Fruit fly (Drosophila melanogaster): ENCODE measurements around the gene CG45012.

Gene CG45012

DNA sequence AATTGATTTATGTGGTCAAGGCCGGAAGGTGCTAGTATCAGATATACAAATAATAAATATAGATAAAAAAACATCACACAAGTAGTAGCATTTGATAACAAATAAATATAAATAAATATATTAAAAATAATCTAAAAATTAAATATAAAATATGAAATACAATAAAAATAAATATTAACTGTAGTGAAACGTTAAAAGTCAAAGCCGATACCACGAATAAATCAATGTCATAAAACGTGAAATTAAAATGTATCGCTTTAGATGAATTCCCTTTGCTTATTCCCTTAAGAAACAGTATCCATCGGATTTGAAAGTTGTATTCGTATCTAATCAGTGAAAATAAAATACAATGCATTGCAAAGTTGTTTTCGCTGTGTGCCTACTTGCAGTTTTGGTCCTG is at the start of gene CG45012:
Gene CG45012, plus strand, starts transcription at position 301 of the 400 bp plus-strand sequence.
- TF ChIP-seq Ets98B (GFP tag; IDR thresholded peaks at IDR 0.05) (no peak), CG34367 (tag; optimal IDR thresholded peaks at IDR 0.05) (no peak), CG10348 (GFP tag; IDR thresholded peaks at IDR 0.05) (no peak), gl (tag; optimal IDR thresholded peaks at IDR 0.05) (no peak), CG9948 (tag; optimal IDR thresholded peaks at IDR 0.05) (no peak), CG4496 (GFP tag; IDR thresholded peaks at IDR 0.05) (no peak), CG13204 (GFP tag; optimal IDR thresholded peaks at IDR 0.05) (no peak), CG8159 (tag; optimal IDR thresholded peaks at IDR 0.05) (no peak), Pif1A (GFP tag; optimal IDR thresholded peaks at IDR 0.05) (no peak), CG14655 (GFP tag; optimal IDR thresholded peaks at IDR 0.05) (no peak), CG32121 (GFP tag; IDR thresholded peaks at IDR 0.05) (no peak), Pif1B (GFP tag; optimal IDR thresholded peaks at IDR 0.05) (no peak), EcR (GFP tag; optimal IDR thresholded peaks at IDR 0.05) (no peak), CG17806 (tag; optimal IDR thresholded peaks at IDR 0.05) (no peak)

dm6 chr2L:11788034-11788433 is 46.4 kb upstream of the CG45012 start, which contains the start of gene CG14931:
Gene CG14931 (plus strand): TSS chr2L:11788334.
- TF ChIP-seq CG8301 (tag; optimal IDR thresholded peaks at IDR 0.05) (no peak), Pif1B (GFP tag; optimal IDR thresholded peaks at IDR 0.05) (no peak), CG32121 (GFP tag; IDR thresholded peaks at IDR 0.05) (no peak), rn (GFP tag; IDR thresholded peaks at IDR 0.05) (no peak), Ets98B (GFP tag; IDR thresholded peaks at IDR 0.05) (no peak), CG4496 (GFP tag; IDR thresholded peaks at IDR 0.05) (no peak), fd96Ca (GFP tag; IDR thresholded peaks at IDR 0.05) (no peak), D1 (tag; optimal IDR thresholded peaks at IDR 0.05) (no peak), CG9948 (tag; optimal IDR thresholded peaks at IDR 0.05) (no peak), CG8159 (tag; optimal IDR thresholded peaks at IDR 0.05) (no peak), Pif1A (GFP tag; optimal IDR thresholded peaks at IDR 0.05) (no peak), CG14655 (GFP tag; optimal IDR thresholded peaks at IDR 0.05) (no peak), CG15710 (tag; optimal IDR thresholded peaks at IDR 0.05) (no peak), CG10348 (GFP tag; IDR thresholded peaks at IDR 0.05) (no peak), CG34367 (tag; optimal IDR thresholded peaks at IDR 0.05) (no peak)

DNA sequence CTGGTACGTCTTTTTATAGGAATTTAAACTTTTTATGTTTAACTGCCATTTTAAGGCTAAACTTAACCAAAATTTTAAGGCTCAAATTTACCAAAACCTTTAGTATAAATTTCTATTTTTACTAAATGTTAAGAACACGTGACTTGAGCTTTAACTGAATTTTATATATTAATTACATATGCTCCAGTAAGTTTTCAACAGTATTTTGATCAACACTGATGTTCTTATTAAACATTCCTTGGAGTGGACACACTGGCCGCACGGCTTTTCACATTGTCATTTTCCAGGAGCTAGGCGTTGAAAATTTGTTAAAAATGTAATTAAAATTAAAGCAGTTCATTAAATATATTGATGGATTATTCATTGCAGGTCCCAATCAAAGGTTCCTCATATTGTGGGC is 44.7 kb upstream of the CG45012 start, which contains the start of gene CG14932:
Gene CG14932, plus strand, starts transcription at position 230 of the 400 bp plus-strand sequence.
- TF ChIP-seq rn (GFP tag; IDR thresholded peaks at IDR 0.05), result no peak
- TF ChIP-seq D1 (tag; optimal IDR thresholded peaks at IDR 0.05), result no peak
- TF ChIP-seq fd96Ca (GFP tag; IDR thresholded peaks at IDR 0.05), result no peak
- TF ChIP-seq CG14655 (GFP tag; optimal IDR thresholded peaks at IDR 0.05), result no peak
- TF ChIP-seq EcR (GFP tag; optimal IDR thresholded peaks at IDR 0.05), result no peak
- TF ChIP-seq CG34367 (tag; optimal IDR thresholded peaks at IDR 0.05), result no peak
- TF ChIP-seq CG15710 (tag; optimal IDR thresholded peaks at IDR 0.05), result no peak
- no peak for TF ChIP-seq gl (tag; optimal IDR thresholded peaks at IDR 0.05)
- TF ChIP-seq CG13204 (GFP tag; optimal IDR thresholded peaks at IDR 0.05), result no peak
- TF ChIP-seq Pif1B (GFP tag; optimal IDR thresholded peaks at IDR 0.05), result no peak
- TF ChIP-seq Pif1A (GFP tag; optimal IDR thresholded peaks at IDR 0.05), result no peak
- no peak for TF ChIP-seq CG8301 (tag; optimal IDR thresholded peaks at IDR 0.05)
- no peak for TF ChIP-seq CG10348 (GFP tag; IDR thresholded peaks at IDR 0.05)
- no peak for TF ChIP-seq CG12605 (GFP tag; IDR thresholded peaks at IDR 0.05)
- TF ChIP-seq Snoo (tag; optimal IDR thresholded peaks at IDR 0.05), result no peak
- no peak for TF ChIP-seq CG17806 (tag; optimal IDR thresholded peaks at IDR 0.05)
- TF ChIP-seq CG9948 (tag; optimal IDR thresholded peaks at IDR 0.05), result no peak
- TF ChIP-seq CG4496 (GFP tag; IDR thresholded peaks at IDR 0.05), result no peak

dm6 chr2L:11792265-11792664 is 42.1 kb upstream of the CG45012 start, which contains the start of gene Tsp33B:
Gene Tsp33B (minus strand): TSS chr2L:11792365.
- TF ChIP-seq rn (GFP tag; IDR thresholded peaks at IDR 0.05) (no peak), CG17806 (tag; optimal IDR thresholded peaks at IDR 0.05) (no peak), CG13204 (GFP tag; optimal IDR thresholded peaks at IDR 0.05) (no peak), Pif1B (GFP tag; optimal IDR thresholded peaks at IDR 0.05) (no peak), fd96Ca (GFP tag; IDR thresholded peaks at IDR 0.05) (no peak), D1 (tag; optimal IDR thresholded peaks at IDR 0.05) (no peak), CG34367 (tag; optimal IDR thresholded peaks at IDR 0.05) (no peak), CG8159 (tag; optimal IDR thresholded peaks at IDR 0.05) (no peak), CG9948 (tag; optimal IDR thresholded peaks at IDR 0.05) (no peak)

DNA sequence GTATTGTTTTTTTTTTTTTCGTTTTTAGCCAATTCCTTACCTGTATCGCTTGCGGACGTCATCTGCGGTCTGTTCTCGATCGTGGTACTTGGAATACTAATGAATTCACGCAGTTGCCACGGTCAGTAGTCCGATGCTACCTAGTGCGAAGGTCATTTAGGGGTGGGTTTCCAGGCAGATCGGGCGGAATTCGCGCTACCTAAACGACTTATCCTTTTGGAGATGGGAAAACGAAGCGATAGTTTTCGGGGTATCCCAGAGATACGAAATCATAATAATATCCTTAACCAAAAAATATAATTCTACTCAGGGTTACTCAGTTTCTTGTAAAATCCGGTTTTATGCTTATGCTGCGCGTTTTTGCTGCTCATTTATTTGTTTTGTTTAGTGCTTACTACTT is 40.4 kb upstream of the CG45012 start, which contains the start of gene CG14937:
Gene CG14937, minus strand, starts transcription at position 101 of the 400 bp plus-strand sequence.
- no peak for TF ChIP-seq CG15710 (tag; optimal IDR thresholded peaks at IDR 0.05)

DNA sequence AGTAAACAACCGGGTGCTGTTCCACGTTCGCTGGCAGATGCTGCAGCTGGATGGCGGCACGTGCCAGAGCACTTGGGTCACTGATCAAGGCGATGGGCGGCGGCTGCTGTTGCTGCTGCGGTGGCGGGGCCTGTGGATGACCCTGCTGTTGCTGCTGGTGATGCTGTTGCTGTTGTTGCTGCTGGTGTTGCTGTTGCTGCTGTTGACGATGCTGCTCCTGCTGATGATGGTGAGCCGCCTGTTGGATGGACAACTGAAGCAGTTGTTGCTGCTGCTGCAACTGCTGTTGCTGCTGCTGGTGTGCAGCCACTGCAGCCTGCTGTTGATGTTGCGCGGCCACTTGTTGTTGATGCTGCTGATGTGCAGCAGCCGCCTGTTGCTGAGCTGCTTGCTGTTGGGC is 37.3 kb upstream of the CG45012 start:
- TF ChIP-seq CG8301 (tag; optimal IDR thresholded peaks at IDR 0.05) (no peak), D1 (tag; optimal IDR thresholded peaks at IDR 0.05) (no peak), CG9948 (tag; optimal IDR thresholded peaks at IDR 0.05) (no peak), CG8159 (tag; optimal IDR thresholded peaks at IDR 0.05) (no peak), CG34367 (tag; optimal IDR thresholded peaks at IDR 0.05) (no peak), Pif1B (GFP tag; optimal IDR thresholded peaks at IDR 0.05) (no peak), CG14655 (GFP tag; optimal IDR thresholded peaks at IDR 0.05) (no peak), Ets98B (GFP tag; IDR thresholded peaks at IDR 0.05) (no peak), CG10348 (GFP tag; IDR thresholded peaks at IDR 0.05) (no peak)
